Fruit fly (Drosophila melanogaster): ENCODE data around the gene IleRS.

DNA sequence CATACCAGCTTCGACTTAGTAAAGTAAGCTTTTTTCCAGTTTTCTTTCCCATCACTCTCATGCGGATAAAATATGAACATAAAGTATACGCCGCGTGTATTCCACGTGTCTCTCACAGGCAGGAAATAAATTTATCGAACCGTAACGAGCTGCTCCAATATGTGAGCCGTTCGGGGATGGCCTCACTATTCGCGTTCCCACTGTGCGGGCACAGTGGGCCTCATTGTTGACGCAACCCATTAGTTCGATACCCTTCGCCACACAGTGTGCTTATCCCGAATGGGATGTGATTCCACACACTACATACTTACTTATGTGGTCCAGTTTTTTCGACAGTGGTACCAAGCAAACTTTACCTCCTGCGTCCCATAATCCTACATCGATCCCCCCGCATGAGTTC, 12.5 kb upstream of the IleRS start:
- TF ChIP-seq ttk (optimal IDR thresholded peaks at IDR 0.05) (no peak), insv (optimal IDR thresholded peaks at IDR 0.05) (no peak), h (optimal IDR thresholded peaks at IDR 0.05) (no peak), psq (optimal IDR thresholded peaks at IDR 0.05) (no peak), Sin3A (optimal IDR thresholded peaks at IDR 0.05) (no peak)
